Fruit fly (Drosophila melanogaster) whole organism, embryonic: ENCODE data around the gene CG11980.
A peak's percentile ranks its signal among the peaks of the same experiment; 100 is the strongest.

Experiments
- Bdp1 ChIP-seq: fragments of 200-800 bp; sonication (Bioruptor generic); optimal IDR thresholded peaks from 3 replicates; lab custom pipeline; 2016; ENCODE audit warnings: missing biosample characterization, missing genetic modification characterization
- Blimp-1 ChIP-seq: fragments of 200-800 bp; sonication (Bioruptor generic); optimal IDR thresholded peaks from 3 replicates; lab custom pipeline; 2018; ENCODE audit warnings: missing biosample characterization, missing genetic modification characterization, mild to moderate bottlenecking, moderate library complexity, missing genetic modification reagents
- CG10267 ChIP-seq: fragments of 200-800 bp; sonication (Bioruptor generic); optimal IDR thresholded peaks from 2 replicates; lab custom pipeline; 2018; ENCODE audit warnings: missing biosample characterization, mild to moderate bottlenecking, missing genetic modification characterization, moderate library complexity
- CG10959 ChIP-seq: fragments of 200-800 bp; sonication (Bioruptor generic); IDR thresholded peaks from 2 replicates; pipeline ENCODE4 v1.3.6; 2022; ENCODE audit warnings: missing biosample characterization, missing genetic modification characterization
- CG11504 ChIP-seq: fragments of 200-800 bp; sonication (Bioruptor generic); optimal IDR thresholded peaks from 3 replicates; lab custom pipeline; 2019; ENCODE audit warnings: missing biosample characterization, mild to moderate bottlenecking, missing genetic modification characterization, moderate library complexity
- CG12155 ChIP-seq: fragments of 200-800 bp; sonication (Bioruptor generic); optimal IDR thresholded peaks from 3 replicates; lab custom pipeline; 2016; ENCODE audit warnings: missing biosample characterization, missing genetic modification characterization
- CG12219 ChIP-seq: fragments of 200-800 bp; sonication (Bioruptor generic); optimal IDR thresholded peaks from 3 replicates; lab custom pipeline; 2018; ENCODE audit warnings: missing biosample characterization, mild to moderate bottlenecking, missing genetic modification characterization
- CG12942 ChIP-seq: fragments of 200-800 bp; sonication (Bioruptor generic); optimal IDR thresholded peaks from 3 replicates; lab custom pipeline; 2016; ENCODE audit warnings: missing biosample characterization, missing genetic modification characterization
- CG13287 ChIP-seq: fragments of 200-800 bp; sonication (Bioruptor generic); IDR thresholded peaks from 2 replicates; pipeline ENCODE4 v1.3.6; 2022; ENCODE audit warnings: missing biosample characterization, missing genetic modification characterization; ENCODE audit not compliant: partially characterized antibody
- CG15011 ChIP-seq: fragments of 200-800 bp; sonication (Bioruptor generic); optimal IDR thresholded peaks from 3 replicates; lab custom pipeline; 2018; ENCODE audit warnings: missing biosample characterization, mild to moderate bottlenecking, missing genetic modification characterization
- CG15696 ChIP-seq: fragments of 200-800 bp; sonication (Bioruptor generic); optimal IDR thresholded peaks from 2 replicates; lab custom pipeline; 2019; ENCODE audit warnings: missing biosample characterization, mild to moderate bottlenecking, missing genetic modification characterization, moderate library complexity
- CG1602 ChIP-seq: fragments of 200-800 bp; sonication (Bioruptor generic); optimal IDR thresholded peaks from 3 replicates; lab custom pipeline; 2016; ENCODE audit warnings: missing biosample characterization, missing genetic modification characterization
- CG1603 ChIP-seq: fragments of 200-800 bp; sonication (Bioruptor generic); optimal IDR thresholded peaks from 2 replicates; lab custom pipeline; 2019; ENCODE audit warnings: missing biosample characterization, mild to moderate bottlenecking, missing genetic modification characterization, moderate library complexity
- CG17359 ChIP-seq: fragments of 200-800 bp; sonication (Bioruptor generic); optimal IDR thresholded peaks from 3 replicates; lab custom pipeline; 2018; ENCODE audit warnings: missing biosample characterization, mild to moderate bottlenecking, missing genetic modification characterization, moderate library complexity
- CG17802 ChIP-seq: fragments of 200-800 bp; sonication (Bioruptor generic); optimal IDR thresholded peaks from 2 replicates; lab custom pipeline; 2018; ENCODE audit warnings: missing biosample characterization, mild to moderate bottlenecking, missing genetic modification characterization, moderate library complexity
- CG2120 ChIP-seq: fragments of 200-800 bp; sonication (Bioruptor generic); optimal IDR thresholded peaks from 3 replicates; lab custom pipeline; 2016; ENCODE audit warnings: missing biosample characterization, missing genetic modification characterization
- CG30020 ChIP-seq: fragments of 200-800 bp; optimal IDR thresholded peaks from 2 replicates; lab custom pipeline; 2019; ENCODE audit warnings: missing biosample characterization, mild to moderate bottlenecking, missing genetic modification characterization, moderate library complexity
- CG31365 ChIP-seq: fragments of 200-800 bp; sonication (Bioruptor generic); optimal IDR thresholded peaks from 2 replicates; lab custom pipeline; 2018; ENCODE audit warnings: missing biosample characterization, mild to moderate bottlenecking, missing genetic modification characterization
- CG31388 ChIP-seq: fragments of 200-800 bp; sonication (Bioruptor generic); optimal IDR thresholded peaks from 2 replicates; lab custom pipeline; 2016; ENCODE audit warnings: missing biosample characterization, missing genetic modification characterization
- CG31441 ChIP-seq: fragments of 200-800 bp; sonication (Bioruptor generic); IDR thresholded peaks from 2 replicates; pipeline ENCODE4 v1.3.6; 2022; ENCODE audit warnings: missing biosample characterization, missing genetic modification characterization
- CG3281 ChIP-seq: fragments of 200-800 bp; sonication (Bioruptor generic); optimal IDR thresholded peaks from 3 replicates; lab custom pipeline; 2017; ENCODE audit warnings: missing biosample characterization, mild to moderate bottlenecking, missing genetic modification characterization
- CG33213 ChIP-seq: fragments of 200-800 bp; sonication (Bioruptor generic); optimal IDR thresholded peaks from 3 replicates; lab custom pipeline; 2016; ENCODE audit warnings: missing biosample characterization, missing genetic modification characterization
- CG3726 ChIP-seq: fragments of 200-800 bp; sonication (Bioruptor generic); IDR thresholded peaks from 3 replicates; pipeline ENCODE4, ENCODE4 v1.3.6; 2022; ENCODE audit warnings: missing biosample characterization, missing genetic modification characterization
- CG4424 ChIP-seq: fragments of 200-800 bp; sonication (Bioruptor generic); optimal IDR thresholded peaks from 3 replicates; lab custom pipeline; 2016; ENCODE audit warnings: missing biosample characterization, missing genetic modification characterization
- CG4820 ChIP-seq: fragments of 200-800 bp; sonication (Bioruptor generic); optimal IDR thresholded peaks from 3 replicates; lab custom pipeline; 2016; ENCODE audit warnings: missing biosample characterization, missing genetic modification characterization
- CG7928 ChIP-seq: fragments of 200-800 bp; sonication (Bioruptor generic); optimal IDR thresholded peaks from 2 replicates; lab custom pipeline; 2017; ENCODE audit warnings: missing biosample characterization, mild to moderate bottlenecking, missing genetic modification characterization
- CrebB ChIP-seq: fragments of 200-800 bp; sonication (Bioruptor generic); optimal IDR thresholded peaks from 3 replicates; lab custom pipeline; 2018; ENCODE audit warnings: missing biosample characterization, mild to moderate bottlenecking, missing genetic modification characterization
- Dad ChIP-seq: fragments of 200-800 bp; sonication (Bioruptor generic); optimal IDR thresholded peaks from 3 replicates; lab custom pipeline; 2016; ENCODE audit warnings: missing biosample characterization, missing genetic modification characterization
- ERR ChIP-seq: fragments of 200-800 bp; sonication (Bioruptor generic); optimal IDR thresholded peaks from 2 replicates; lab custom pipeline; 2016; ENCODE audit warnings: missing biosample characterization, missing genetic modification characterization
- Hmr ChIP-seq: fragments of 200-800 bp; sonication (Bioruptor generic); optimal IDR thresholded peaks from 3 replicates; lab custom pipeline; 2017; ENCODE audit warnings: mild to moderate bottlenecking, missing biosample characterization, missing genetic modification reagents, missing genetic modification characterization
- Lhr ChIP-seq: fragments of 200-800 bp; sonication (Bioruptor generic); optimal IDR thresholded peaks from 3 replicates; lab custom pipeline; 2017; ENCODE audit warnings: mild to moderate bottlenecking, missing biosample characterization, missing genetic modification reagents, missing genetic modification characterization
- Oli ChIP-seq: fragments of 200-800 bp; sonication (Bioruptor generic); optimal IDR thresholded peaks from 2 replicates; lab custom pipeline; 2018; ENCODE audit warnings: missing biosample characterization, mild to moderate bottlenecking, missing genetic modification characterization, moderate library complexity
- Opbp ChIP-seq: fragments of 200-800 bp; sonication (Bioruptor generic); IDR thresholded peaks from 3 replicates; pipeline ENCODE4 v1.3.6; 2022; ENCODE audit warnings: missing biosample characterization, missing genetic modification characterization; ENCODE audit not compliant: partially characterized antibody
- PHDP ChIP-seq: fragments of 200-800 bp; sonication (Bioruptor generic); optimal IDR thresholded peaks from 3 replicates; lab custom pipeline; 2018; ENCODE audit warnings: missing biosample characterization, mild to moderate bottlenecking, missing genetic modification characterization, moderate library complexity
- Side ChIP-seq: fragments of 200-800 bp; sonication (Bioruptor generic); optimal IDR thresholded peaks from 2 replicates; lab custom pipeline; 2016; ENCODE audit warnings: missing biosample characterization, missing genetic modification characterization
- Stat92E ChIP-seq, 3 experiments: fragments of >200 bp in 2 of 3; fragments of 200-800 bp in 1 of 3; sonication (Bioruptor generic) in 1 of 3; optimal IDR thresholded peaks; 2 replicates each; lab custom pipeline; 2017 to 2019; ENCODE audit warnings: missing biosample characterization in 3 of 3, missing genetic modification characterization in 3 of 3, mild to moderate bottlenecking in 1 of 3, moderate library complexity in 1 of 3
- Tbp ChIP-seq: fragments of >200 bp; optimal IDR thresholded peaks from 2 replicates; lab custom pipeline; 2018; ENCODE audit warnings: missing biosample characterization, missing genetic modification characterization
- abd-A ChIP-seq: fragments of 200-800 bp; sonication (Bioruptor generic); optimal IDR thresholded peaks from 3 replicates; lab custom pipeline; 2019; ENCODE audit warnings: missing biosample characterization, mild to moderate bottlenecking, missing genetic modification characterization, moderate library complexity
- bab2 ChIP-seq: fragments of 200-800 bp; sonication (Bioruptor generic); optimal IDR thresholded peaks from 2 replicates; lab custom pipeline; 2016; ENCODE audit warnings: missing biosample characterization, missing genetic modification characterization
- cas ChIP-seq: fragments of 200-800 bp; sonication (Bioruptor generic); IDR thresholded peaks from 2 replicates; pipeline ENCODE4 v1.3.6; 2022; ENCODE audit warnings: missing biosample characterization, missing genetic modification characterization
- gcm2 ChIP-seq: fragments of 200-800 bp; sonication (Bioruptor generic); optimal IDR thresholded peaks from 2 replicates; lab custom pipeline; 2016; ENCODE audit warnings: missing biosample characterization, missing genetic modification characterization
- gsb ChIP-seq: fragments of 200-800 bp; sonication (Bioruptor generic); IDR thresholded peaks from 2 replicates; pipeline ENCODE4 v1.3.6; 2022; ENCODE audit warnings: missing biosample characterization, missing genetic modification characterization
- hkb ChIP-seq, 2 experiments: fragments of 200-800 bp in 1 of 2; fragments of >200 bp in 1 of 2; sonication (Bioruptor generic) in 1 of 2; IDR thresholded peaks in 1 of 2; optimal IDR thresholded peaks in 1 of 2; 2 replicates each; pipeline versions ENCODE4 v1.3.6 to Lab custom; 2017 to 2022; ENCODE audit warnings: missing biosample characterization in 1 of 2, missing genetic modification characterization in 1 of 2
- lov ChIP-seq, 2 experiments: fragments of 200-800 bp in 1 of 2; fragments of >200 bp in 1 of 2; sonication (Bioruptor generic) in 1 of 2; IDR thresholded peaks in 1 of 2; optimal IDR thresholded peaks in 1 of 2; 2 replicates in 1 of 2; 3 replicates in 1 of 2; pipeline versions ENCODE4 v1.3.6 to Lab custom; 2017 to 2022; ENCODE audit warnings: missing biosample characterization in 1 of 2, missing genetic modification characterization in 1 of 2
- repo ChIP-seq: fragments of 200-800 bp; sonication (Bioruptor generic); optimal IDR thresholded peaks from 2 replicates; lab custom pipeline; 2016; ENCODE audit warnings: missing biosample characterization, missing genetic modification characterization
- sens-2 ChIP-seq: fragments of 200-800 bp; sonication (Bioruptor generic); IDR thresholded peaks from 2 replicates; pipeline ENCODE4 v1.3.6; 2022; ENCODE audit warnings: missing biosample characterization, missing genetic modification characterization
- tio ChIP-seq: fragments of 200-800 bp; sonication (Bioruptor generic); optimal IDR thresholded peaks from 2 replicates; lab custom pipeline; 2017; ENCODE audit warnings: missing biosample characterization, missing genetic modification characterization, inconsistent platforms
- tll ChIP-seq, 2 experiments: fragments of 200-800 bp in 1 of 2; fragments of >200 bp in 1 of 2; sonication (Bioruptor generic) in 1 of 2; optimal IDR thresholded peaks; 2 replicates each; lab custom pipeline; 2017 to 2019; ENCODE audit warnings: missing biosample characterization in 2 of 2, missing genetic modification characterization in 2 of 2, mild to moderate bottlenecking in 1 of 2, moderate library complexity in 1 of 2

The CG11980 gene

dm6 chr3R:9054442-9055118 lies 50.8 kb downstream of the CG11980 start (continued):
- no peak for TF ChIP-seq CG30020 (tag; lab: Kevin White, UChicago)
- peak; percentile 71 for TF ChIP-seq CG4424 (GFP tag; lab: Kevin White, UChicago)
- peak; percentile 53 for TF ChIP-seq CG17802 (tag; lab: Kevin White, UChicago)
- peak; percentile 24 for TF ChIP-seq CG15696 (tag; lab: Kevin White, UChicago)
- peak; percentile 10 for TF ChIP-seq gcm2 (GFP tag; lab: Kevin White, UChicago)
- peak; percentile 76 for TF ChIP-seq Blimp-1 (GFP tag; lab: Kevin White, UChicago)
- peak in 1 of 2 experiments; percentile 51 for TF ChIP-seq tll (GFP tag; optimal IDR thresholded peaks at IDR 0.05; lab: Kevin White, UChicago)
- TF ChIP-seq CG31388 (GFP tag; lab: Kevin White, UChicago), result peak; percentile 30
- no peak for TF ChIP-seq Tbp (GFP tag; lab: Kevin White, UChicago)
- no peak for TF ChIP-seq CG33213 (GFP tag; lab: Kevin White, UChicago)
- peak; percentile 89 for TF ChIP-seq CG1603 (tag; lab: Kevin White, UChicago)
- no peak for TF ChIP-seq hkb (optimal IDR thresholded peaks at IDR 0.05; lab: Kevin White, UChicago)
- TF ChIP-seq hkb (GFP tag; IDR thresholded peaks at IDR 0.05; lab: Robert Waterston, UW), result no peak
- TF ChIP-seq lov (optimal IDR thresholded peaks at IDR 0.05; lab: Kevin White, UChicago), result no peak
- no peak for TF ChIP-seq lov (GFP tag; IDR thresholded peaks at IDR 0.05; lab: Robert Waterston, UW)
- peak; percentile 85 for TF ChIP-seq Hmr (GFP tag; lab: Kevin White, UChicago)
- TF ChIP-seq CG31365 (tag; lab: Kevin White, UChicago), result peak; percentile 37
- TF ChIP-seq CG3726, result no peak
- TF ChIP-seq gsb, result no peak
- peak; percentile 67 for TF ChIP-seq CG2120 (GFP tag; lab: Kevin White, UChicago)
- peak; percentile 78 for TF ChIP-seq CG11504 (tag; lab: Kevin White, UChicago)
- TF ChIP-seq CG1602 (GFP tag; lab: Kevin White, UChicago), result peak; percentile 8
- TF ChIP-seq CG7928, result no peak
- peak; percentile 95 for TF ChIP-seq abd-A (tag; lab: Kevin White, UChicago)
- TF ChIP-seq Stat92E (GFP tag; optimal IDR thresholded peaks at IDR 0.05; lab: Kevin White, UChicago), result no peak
- peak; percentile 60 for TF ChIP-seq CG15011
- TF ChIP-seq CG10267 (tag; lab: Kevin White, UChicago), result peak; percentile 41
- TF ChIP-seq Bdp1, result no peak
- TF ChIP-seq repo, result no peak
- no peak for TF ChIP-seq CG13287 (GFP tag; lab: Robert Waterston, UW)
- no peak for TF ChIP-seq cas
- TF ChIP-seq CG3281 (GFP tag; lab: Kevin White, UChicago), result peak; percentile 73
- peak; percentile 84 for TF ChIP-seq CG17359 (tag; lab: Kevin White, UChicago)
- TF ChIP-seq CrebB (tag; lab: Kevin White, UChicago), result peak; percentile 72
- no peak for TF ChIP-seq Side (GFP tag; lab: Kevin White, UChicago)
- TF ChIP-seq Oli (tag; lab: Kevin White, UChicago), result peak; percentile 50
- peak; percentile 54 for TF ChIP-seq CG4820 (GFP tag; lab: Kevin White, UChicago)
- TF ChIP-seq CG12219 (GFP tag; lab: Kevin White, UChicago), result peak; percentile 61
- no peak for TF ChIP-seq ERR (GFP tag; lab: Kevin White, UChicago)
- TF ChIP-seq bab2 (GFP tag; lab: Kevin White, UChicago), result no peak
- peak; percentile 37 for TF ChIP-seq tio (GFP tag; lab: Kevin White, UChicago)
- TF ChIP-seq Opbp (GFP tag; lab: Robert Waterston, UW), result no peak
- TF ChIP-seq Lhr (GFP tag; lab: Kevin White, UChicago), result no peak
- peak; percentile 80 for TF ChIP-seq PHDP (tag; lab: Kevin White, UChicago)
- TF ChIP-seq Dad (GFP tag; lab: Kevin White, UChicago), result no peak
- peak; percentile 31 for TF ChIP-seq CG12942
- no peak for TF ChIP-seq sens-2 (GFP tag; lab: Robert Waterston, UW)
- peak; percentile 62 for TF ChIP-seq CG12155 (GFP tag; lab: Kevin White, UChicago)
- no peak for TF ChIP-seq CG31441 (GFP tag; lab: Robert Waterston, UW)
- TF ChIP-seq CG10959 (GFP tag; lab: Robert Waterston, UW), result no peak
